Fruit fly (Drosophila melanogaster) whole organism, adult: ENCODE results near the gene CG2991.

Source experiments
- CG11617 ChIP-seq: fragments of 200-800 bp; sonication (Bioruptor generic); optimal IDR thresholded peaks from 2 replicates; lab custom pipeline; 2017; ENCODE audit warnings: mild to moderate bottlenecking, missing biosample characterization, missing genetic modification reagents, missing genetic modification characterization
- CG12768 ChIP-seq: fragments of 200-800 bp; sonication (Bioruptor generic); optimal IDR thresholded peaks from 2 replicates; lab custom pipeline; 2017; ENCODE audit warnings: missing biosample characterization, missing genetic modification characterization, mild to moderate bottlenecking, moderate library complexity, missing genetic modification reagents
- CG14711 ChIP-seq: fragments of 200-800 bp; sonication (Bioruptor generic); optimal IDR thresholded peaks from 2 replicates; lab custom pipeline; 2018; ENCODE audit warnings: missing biosample characterization, mild to moderate bottlenecking, missing genetic modification characterization, moderate library complexity
- CG1620 ChIP-seq: fragments of 200-800 bp; sonication (Bioruptor generic); optimal IDR thresholded peaks from 2 replicates; lab custom pipeline; 2016; ENCODE audit warnings: missing biosample characterization, missing genetic modification characterization
- CG33017 ChIP-seq: fragments of 200-800 bp; sonication (Bioruptor generic); optimal IDR thresholded peaks from 2 replicates; lab custom pipeline; 2018; ENCODE audit warnings: missing biosample characterization, mild to moderate bottlenecking, missing genetic modification characterization, moderate library complexity
- CG5204 ChIP-seq: fragments of 200-800 bp; sonication (Bioruptor generic); optimal IDR thresholded peaks from 2 replicates; lab custom pipeline; 2016; ENCODE audit warnings: missing biosample characterization, missing genetic modification characterization
- CG7045 ChIP-seq: fragments of 200-800 bp; sonication (Bioruptor generic); optimal IDR thresholded peaks from 2 replicates; lab custom pipeline; 2017; ENCODE audit warnings: missing biosample characterization, mild to moderate bottlenecking, missing genetic modification characterization
- CG7101 ChIP-seq: fragments of 200-800 bp; sonication (Bioruptor generic); optimal IDR thresholded peaks from 2 replicates; lab custom pipeline; 2018; ENCODE audit warnings: missing biosample characterization, mild to moderate bottlenecking, missing genetic modification characterization, moderate library complexity
- Clk ChIP-seq: fragments of 200-800 bp; sonication (Bioruptor generic); optimal IDR thresholded peaks from 2 replicates; lab custom pipeline; 2017; ENCODE audit warnings: missing biosample characterization, missing genetic modification characterization
- Crg-1 ChIP-seq: fragments of 200-800 bp; sonication (Bioruptor generic); optimal IDR thresholded peaks from 2 replicates; lab custom pipeline; 2016; ENCODE audit warnings: missing biosample characterization, missing genetic modification characterization
- Hr96 ChIP-seq: fragments of 200-800 bp; sonication (Bioruptor generic); optimal IDR thresholded peaks from 2 replicates; lab custom pipeline; 2016; ENCODE audit warnings: missing biosample characterization, missing genetic modification characterization
- Mnt ChIP-seq: fragments of 200-800 bp; sonication (Bioruptor generic); optimal IDR thresholded peaks from 2 replicates; lab custom pipeline; 2016; ENCODE audit warnings: missing biosample characterization, mild to moderate bottlenecking, missing genetic modification characterization
- bab1 ChIP-seq: fragments of 200-800 bp; sonication (Bioruptor generic); optimal IDR thresholded peaks from 3 replicates; lab custom pipeline; 2019; ENCODE audit warnings: missing biosample characterization, mild to moderate bottlenecking, missing genetic modification characterization, moderate library complexity
- cic ChIP-seq: fragments of 200-800 bp; sonication (Bioruptor generic); optimal IDR thresholded peaks from 2 replicates; lab custom pipeline; 2017; ENCODE audit warnings: missing biosample characterization, mild to moderate bottlenecking, missing genetic modification characterization, moderate library complexity
- cnc ChIP-seq, 2 experiments: fragments of >200 bp; optimal IDR thresholded peaks; 2 replicates each; lab custom pipeline; 2017
- kay ChIP-seq: fragments of 200-800 bp; sonication (Bioruptor generic); peaks from one replicate; lab custom pipeline; 2016; ENCODE audit warnings: missing biosample characterization, missing genetic modification characterization, borderline replicate concordance
- ovo ChIP-seq: fragments of 200-800 bp; sonication (Bioruptor generic); optimal IDR thresholded peaks from 2 replicates; lab custom pipeline; 2016; ENCODE audit warnings: missing biosample characterization, missing genetic modification characterization
- pad ChIP-seq: fragments of 200-800 bp; sonication (Bioruptor generic); optimal IDR thresholded peaks from 3 replicates; lab custom pipeline; 2017; ENCODE audit warnings: missing biosample characterization, missing genetic modification characterization, mild to moderate bottlenecking, moderate library complexity, missing genetic modification reagents
- tj ChIP-seq: fragments of 200-800 bp; sonication (Bioruptor generic); optimal IDR thresholded peaks from 3 replicates; lab custom pipeline; 2017; ENCODE audit warnings: missing biosample characterization, mild to moderate bottlenecking, missing genetic modification characterization, moderate library complexity
- toe ChIP-seq: fragments of 200-800 bp; sonication (Bioruptor generic); optimal IDR thresholded peaks from 2 replicates; lab custom pipeline; 2016; ENCODE audit warnings: missing biosample characterization, missing genetic modification characterization

The CG2991 gene

DNA sequence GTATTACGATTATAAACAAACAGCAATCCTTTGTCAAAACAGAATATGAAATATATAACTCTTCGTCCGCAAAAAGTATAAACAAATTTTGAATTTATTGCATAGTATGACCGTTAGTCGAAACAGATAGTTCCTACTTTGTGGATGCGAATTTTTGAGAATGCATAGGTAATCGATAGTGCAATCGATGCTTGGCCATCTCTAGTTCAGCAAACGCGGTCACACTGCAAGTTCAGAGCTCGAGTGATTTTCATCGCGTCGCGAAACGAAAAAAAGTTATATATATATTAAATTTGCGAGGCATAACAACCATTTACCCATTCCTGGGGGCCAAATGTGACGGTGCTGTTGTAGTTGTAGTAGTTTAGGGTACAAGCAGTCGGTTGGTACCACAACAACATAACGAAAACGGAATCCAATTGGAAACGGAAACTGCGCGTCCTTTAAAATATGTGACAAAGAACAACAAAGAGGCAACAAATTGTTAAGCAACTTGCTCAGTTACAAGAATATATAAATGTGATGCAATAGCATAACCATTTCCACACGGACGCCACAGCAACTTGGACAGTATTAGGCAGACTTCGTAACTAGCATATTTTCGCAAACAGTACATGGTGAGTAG, at the start of gene CG2991:
TSS of gene CG2991 (plus strand) at position 205 of the 625 bp plus-strand sequence.
- TF ChIP-seq bab1: peak; percentile 77
- TF ChIP-seq CG12768: peak; percentile 14
- peak; percentile 15 for TF ChIP-seq Crg-1 (GFP tag; lab: Kevin White, UChicago)
- peak; percentile 61 for TF ChIP-seq Mnt (GFP tag; lab: Kevin White, UChicago)
- no peak for TF ChIP-seq ovo (GFP tag; lab: Kevin White, UChicago)
- TF ChIP-seq pad (GFP tag; lab: Kevin White, UChicago): no peak
- no peak for TF ChIP-seq CG7045
- peak; percentile 55 for TF ChIP-seq CG7101 (tag; lab: Kevin White, UChicago)
- TF ChIP-seq CG5204 (GFP tag; lab: Kevin White, UChicago): no peak
- TF ChIP-seq tj (GFP tag; lab: Kevin White, UChicago): no peak
- TF ChIP-seq cic (GFP tag; lab: Kevin White, UChicago): peak; percentile 60
- TF ChIP-seq CG33017 (tag; lab: Kevin White, UChicago): no peak
- TF ChIP-seq cnc (optimal IDR thresholded peaks at IDR 0.05; lab: Kevin White, UChicago): no peak
- no peak for TF ChIP-seq Clk
- no peak for TF ChIP-seq CG11617 (GFP tag; lab: Kevin White, UChicago)
- no peak for TF ChIP-seq Hr96 (GFP tag; lab: Kevin White, UChicago)
- peak; percentile 58 for TF ChIP-seq CG1620 (GFP tag; lab: Kevin White, UChicago)
- no peak for TF ChIP-seq toe (GFP tag; lab: Kevin White, UChicago)
- TF ChIP-seq CG14711 (tag; lab: Kevin White, UChicago): peak; percentile 46
- no peak for TF ChIP-seq kay

DNA sequence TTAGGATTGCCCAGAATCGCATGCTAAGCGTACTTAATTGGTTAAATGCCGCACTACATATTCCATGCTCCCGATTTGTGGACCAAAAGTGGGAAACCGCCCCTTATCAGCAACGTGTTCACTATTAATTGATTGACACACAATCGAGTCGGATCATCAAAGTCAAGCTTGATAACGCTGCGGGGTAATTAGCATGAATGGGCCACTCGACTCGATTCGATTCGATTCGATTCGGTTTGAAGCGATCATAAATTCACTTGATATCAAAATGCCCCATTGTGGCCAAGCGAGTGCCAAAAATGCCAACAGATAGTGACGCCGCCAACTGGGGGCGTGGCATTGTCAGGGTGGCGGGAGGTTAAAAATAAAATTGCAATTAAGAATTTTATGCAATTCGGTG, 49.4 kb upstream of the CG2991 start:
- TF ChIP-seq Crg-1 (GFP tag; lab: Kevin White, UChicago): no peak
- no peak for TF ChIP-seq CG33017 (tag; lab: Kevin White, UChicago)
- no peak for TF ChIP-seq toe (GFP tag; lab: Kevin White, UChicago)
- TF ChIP-seq CG7045: no peak
- no peak for TF ChIP-seq kay
- no peak for TF ChIP-seq tj (GFP tag; lab: Kevin White, UChicago)
- no peak for TF ChIP-seq Hr96 (GFP tag; lab: Kevin White, UChicago)
- TF ChIP-seq cnc (optimal IDR thresholded peaks at IDR 0.05; lab: Kevin White, UChicago): no peak
- TF ChIP-seq CG14711 (tag; lab: Kevin White, UChicago): no peak
- TF ChIP-seq CG1620 (GFP tag; lab: Kevin White, UChicago): no peak
- TF ChIP-seq CG7101 (tag; lab: Kevin White, UChicago): no peak
- no peak for TF ChIP-seq pad (GFP tag; lab: Kevin White, UChicago)
- no peak for TF ChIP-seq ovo (GFP tag; lab: Kevin White, UChicago)
- no peak for TF ChIP-seq CG12768
- no peak for TF ChIP-seq Mnt (GFP tag; lab: Kevin White, UChicago)
- TF ChIP-seq bab1: no peak
- no peak for TF ChIP-seq CG11617 (GFP tag; lab: Kevin White, UChicago)
- no peak for TF ChIP-seq CG5204 (GFP tag; lab: Kevin White, UChicago)
- no peak for TF ChIP-seq cic (GFP tag; lab: Kevin White, UChicago)

DNA sequence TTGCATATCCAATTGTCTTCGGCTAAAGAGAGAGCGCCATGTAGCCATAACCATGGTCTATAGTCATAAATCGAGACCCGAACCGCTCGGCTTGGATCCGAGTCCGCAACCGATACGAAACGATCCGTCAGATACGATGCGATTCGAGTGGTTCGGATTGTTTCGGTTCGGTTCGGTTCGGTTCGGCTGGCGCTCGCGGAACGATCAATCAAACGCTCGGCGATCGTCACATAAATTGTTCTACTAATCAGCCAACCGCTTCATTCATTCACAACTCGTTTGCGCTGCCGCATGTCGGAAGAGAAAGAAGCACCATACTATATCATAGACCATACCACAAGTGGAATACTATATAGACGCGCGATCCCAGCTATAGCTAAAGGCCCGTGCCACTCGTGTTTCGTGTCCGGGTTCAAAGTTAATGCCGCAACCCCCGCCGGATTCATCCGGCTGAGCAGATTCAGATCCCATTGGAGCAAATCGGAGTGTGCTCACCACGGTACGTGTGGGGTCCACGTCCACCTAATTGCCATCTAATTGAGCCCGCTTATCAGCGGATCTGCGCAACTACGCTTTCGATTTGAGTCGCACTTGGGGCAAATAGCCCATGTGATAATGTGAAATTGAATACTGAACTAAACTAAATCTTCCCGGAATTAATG, 48.8 kb upstream of the CG2991 start:
- TF ChIP-seq CG7045 (no peak), ovo (GFP tag; lab: Kevin White, UChicago) (no peak), Mnt (GFP tag; lab: Kevin White, UChicago) (peak; percentile 4), toe (GFP tag; lab: Kevin White, UChicago) (peak; percentile 19), CG14711 (tag; lab: Kevin White, UChicago) (peak; percentile 21), bab1 (peak; percentile 4), CG33017 (tag; lab: Kevin White, UChicago) (peak; percentile 4), Hr96 (GFP tag; lab: Kevin White, UChicago) (peak; percentile 24), CG1620 (GFP tag; lab: Kevin White, UChicago) (no peak), cic (GFP tag; lab: Kevin White, UChicago) (peak; percentile 63), CG7101 (tag; lab: Kevin White, UChicago) (peak; percentile 17), pad (GFP tag; lab: Kevin White, UChicago) (no peak)

DNA sequence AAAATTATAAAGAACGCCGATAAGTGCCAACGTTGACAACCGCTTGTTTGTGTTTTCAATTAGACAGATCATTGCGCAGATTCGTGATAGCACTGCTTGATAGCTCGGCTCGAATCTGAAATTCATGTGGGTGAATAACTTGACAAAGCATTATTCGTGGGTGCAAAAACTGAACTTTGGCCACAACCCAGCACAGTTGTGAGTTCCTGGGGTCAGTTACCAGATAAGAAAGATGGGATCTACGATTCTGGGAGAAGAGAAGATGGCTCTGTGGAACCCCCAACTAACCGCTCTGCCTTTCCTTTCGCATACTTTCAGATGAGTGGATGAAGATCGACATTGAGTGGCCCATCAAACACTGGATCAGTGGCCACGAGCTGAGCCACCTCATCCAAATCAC, 46.1 kb upstream of the CG2991 start:
- TF ChIP-seq CG7101 (tag; lab: Kevin White, UChicago) (no peak), Hr96 (GFP tag; lab: Kevin White, UChicago) (no peak), CG33017 (tag; lab: Kevin White, UChicago) (no peak), Mnt (GFP tag; lab: Kevin White, UChicago) (no peak), kay (no peak), bab1 (no peak), ovo (GFP tag; lab: Kevin White, UChicago) (no peak), cic (GFP tag; lab: Kevin White, UChicago) (no peak), CG1620 (GFP tag; lab: Kevin White, UChicago) (no peak), toe (GFP tag; lab: Kevin White, UChicago) (no peak), CG12768 (no peak), cnc (optimal IDR thresholded peaks at IDR 0.05; lab: Kevin White, UChicago) (no peak), CG7045 (no peak), tj (GFP tag; lab: Kevin White, UChicago) (no peak), CG11617 (GFP tag; lab: Kevin White, UChicago) (no peak), pad (GFP tag; lab: Kevin White, UChicago) (no peak)

DNA sequence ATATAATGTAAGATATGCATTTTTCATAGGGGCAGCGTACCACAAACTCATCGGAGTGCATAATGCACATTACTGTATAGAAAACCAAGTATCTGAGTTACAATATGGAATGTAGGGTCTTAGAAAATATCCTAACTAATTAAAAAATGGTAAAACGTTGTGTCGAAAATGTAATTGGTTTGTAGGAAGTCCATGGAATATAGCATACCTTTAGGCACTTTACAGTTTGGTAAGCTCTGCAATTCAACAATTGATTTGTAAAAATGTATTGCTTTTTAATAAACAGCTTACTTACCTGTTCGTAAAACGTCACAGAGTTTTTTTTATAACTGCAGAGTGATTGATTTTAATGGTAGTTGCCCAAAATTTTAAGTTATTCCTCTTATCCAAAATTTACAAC, 44.8 kb upstream of the CG2991 start, which contains the start of gene CG2964:
TSS of gene CG2964 (plus strand) at position 301 of the 400 bp plus-strand sequence.
- TF ChIP-seq CG7101 (tag; lab: Kevin White, UChicago) (no peak), bab1 (no peak), CG7045 (no peak), Clk (no peak), Crg-1 (GFP tag; lab: Kevin White, UChicago) (no peak), CG1620 (GFP tag; lab: Kevin White, UChicago) (no peak), tj (GFP tag; lab: Kevin White, UChicago) (no peak), pad (GFP tag; lab: Kevin White, UChicago) (no peak)
